Worm (Caenorhabditis elegans): ENCODE data around the gene hpo-34.

hpo-34 gene

DNA sequence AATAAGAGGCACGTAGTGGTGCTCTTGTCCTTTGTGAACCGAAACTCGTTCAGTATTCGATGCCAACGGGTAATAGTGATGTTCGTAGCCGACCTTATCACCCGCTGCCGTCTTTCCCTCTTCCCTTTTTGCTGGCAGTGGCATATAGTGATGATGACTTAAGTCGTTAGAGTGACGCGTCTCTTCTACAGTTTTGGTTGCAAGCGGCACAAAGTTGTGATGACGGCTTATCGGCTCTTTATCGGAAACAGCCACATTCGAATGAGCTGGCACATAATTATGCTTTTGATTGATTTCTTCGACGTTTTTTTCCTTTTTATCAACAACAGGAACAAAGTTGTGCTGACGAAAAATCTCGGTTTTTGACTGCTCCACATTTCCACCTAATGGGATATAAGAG, 3.5 kb downstream of the hpo-34 start:
- no peak for TF ChIP-seq lin-15B (tag; optimal IDR thresholded peaks at IDR 0.05)
- TF ChIP-seq daf-12 (tag; optimal IDR thresholded peaks at IDR 0.05) = no peak
- TF ChIP-seq nhr-12 (tag; optimal IDR thresholded peaks at IDR 0.05) = no peak
- peak; percentile 76 for TF ChIP-seq skn-1 (tag; optimal IDR thresholded peaks at IDR 0.05)
- no peak for TF ChIP-seq unc-62 (GFP tag; optimal IDR thresholded peaks at IDR 0.05)
- no peak for TF ChIP-seq nhr-76 (tag; optimal IDR thresholded peaks at IDR 0.05)
- TF ChIP-seq ama-1 (optimal IDR thresholded peaks at IDR 0.05) = no peak
- TF ChIP-seq lsy-12 (tag; optimal IDR thresholded peaks at IDR 0.05) = no peak
- peak; percentile 98 for TF ChIP-seq elt-2 (tag; optimal IDR thresholded peaks at IDR 0.05)
- no peak for TF ChIP-seq nhr-11 (tag; optimal IDR thresholded peaks at IDR 0.05)
- no peak for TF ChIP-seq mml-1 (tag; optimal IDR thresholded peaks at IDR 0.05)
- TF ChIP-seq eor-1 (tag; optimal IDR thresholded peaks at IDR 0.05) = no peak
- TF ChIP-seq ceh-82 (tag; optimal IDR thresholded peaks at IDR 0.05) = no peak
- peak; percentile 88 for TF ChIP-seq pqm-1 (tag; optimal IDR thresholded peaks at IDR 0.05)
- no peak for TF ChIP-seq nfya-1 (tag; optimal IDR thresholded peaks at IDR 0.05; ENCODE audit: insufficient read depth)
- peak; percentile 3 for TF ChIP-seq fos-1 (tag; optimal IDR thresholded peaks at IDR 0.05)
- no peak for TF ChIP-seq ceh-28 (tag; optimal IDR thresholded peaks at IDR 0.05)
- no peak for TF ChIP-seq nhr-43 (tag; optimal IDR thresholded peaks at IDR 0.05; ENCODE audit: poor library complexity, severe bottlenecking)
- TF ChIP-seq nhr-237 (tag; optimal IDR thresholded peaks at IDR 0.05) = no peak
- no peak for TF ChIP-seq mdl-1 (tag; optimal IDR thresholded peaks at IDR 0.05)
- TF ChIP-seq ztf-11 (tag; optimal IDR thresholded peaks at IDR 0.05) = no peak
- peak; percentile 23 for TF ChIP-seq pha-4 (tag; optimal IDR thresholded peaks at IDR 0.05)
- no peak for TF ChIP-seq nhr-23 (tag; optimal IDR thresholded peaks at IDR 0.05)
- peak; percentile 92 for TF ChIP-seq jun-1 (tag; optimal IDR thresholded peaks at IDR 0.05)
- no peak for TF ChIP-seq sea-2 (GFP tag; optimal IDR thresholded peaks at IDR 0.05)
- TF ChIP-seq R02D3.7 (tag; optimal IDR thresholded peaks at IDR 0.05) = no peak
- TF ChIP-seq elt-3 (tag; optimal IDR thresholded peaks at IDR 0.05) = no peak
- TF ChIP-seq fkh-10 (GFP tag; optimal IDR thresholded peaks at IDR 0.05) = no peak
- no peak for TF ChIP-seq ceh-9 (tag; optimal IDR thresholded peaks at IDR 0.05)
- TF ChIP-seq unc-39 (tag; optimal IDR thresholded peaks at IDR 0.05) = no peak

DNA sequence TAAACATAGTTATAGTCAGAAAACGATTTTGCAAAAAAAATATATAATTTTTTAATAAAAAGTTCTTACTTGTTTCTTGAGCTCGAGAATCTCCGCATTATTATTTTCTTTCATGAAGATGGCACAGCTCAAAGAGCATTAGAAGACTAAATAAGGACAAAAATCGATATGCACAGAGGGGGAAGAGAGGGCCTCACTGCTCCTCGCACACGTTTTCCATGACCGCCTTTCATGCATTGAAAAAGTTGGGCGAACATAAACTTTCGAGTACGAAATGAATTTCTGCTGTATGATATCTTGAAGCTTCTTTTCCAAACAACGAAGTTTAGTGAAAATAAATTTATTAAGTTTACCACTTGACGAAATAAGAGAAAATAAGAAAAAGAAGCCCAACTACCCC, 7.6 kb downstream of the hpo-34 start, which contains the start of gene ccdc-149:
TSS of gene ccdc-149 (minus strand) at position 221 of the 400 bp plus-strand sequence.
- TF ChIP-seq nhr-67 (tag; optimal IDR thresholded peaks at IDR 0.05) (no peak), ceh-28 (tag; optimal IDR thresholded peaks at IDR 0.05) (no peak), sea-2 (GFP tag; optimal IDR thresholded peaks at IDR 0.05) (no peak), elt-2 (tag; optimal IDR thresholded peaks at IDR 0.05) (peak; percentile 11)

DNA sequence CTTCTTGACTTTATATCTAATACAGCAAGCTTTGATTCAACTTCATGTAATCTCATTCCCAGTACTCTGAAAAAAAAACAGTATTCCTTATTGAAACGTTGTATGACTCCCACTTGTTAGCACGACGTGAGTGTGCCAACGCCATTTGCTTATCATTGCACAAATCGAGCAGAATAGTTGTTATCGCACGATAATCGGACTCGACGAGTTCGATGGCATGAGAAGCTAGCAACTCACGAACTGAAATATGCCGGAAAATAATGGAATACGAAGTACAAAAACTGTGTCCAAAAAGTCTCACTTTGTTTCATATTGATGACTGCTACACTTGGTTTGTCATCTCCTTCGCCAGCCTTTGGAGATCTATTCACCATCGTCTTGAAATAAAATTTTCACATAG, 9.3 kb downstream of the hpo-34 start:
- TF ChIP-seq nhr-77 (tag; optimal IDR thresholded peaks at IDR 0.05) (no peak), pqm-1 (tag; optimal IDR thresholded peaks at IDR 0.05) (peak; percentile 75), unc-39 (tag; optimal IDR thresholded peaks at IDR 0.05) (no peak), nhr-67 (tag; optimal IDR thresholded peaks at IDR 0.05) (no peak), ceh-16 (tag; optimal IDR thresholded peaks at IDR 0.05) (no peak), nhr-11 (tag; optimal IDR thresholded peaks at IDR 0.05) (no peak), ZK546.5 (tag; optimal IDR thresholded peaks at IDR 0.05) (no peak), elt-2 (tag; optimal IDR thresholded peaks at IDR 0.05) (peak; percentile 88)

DNA sequence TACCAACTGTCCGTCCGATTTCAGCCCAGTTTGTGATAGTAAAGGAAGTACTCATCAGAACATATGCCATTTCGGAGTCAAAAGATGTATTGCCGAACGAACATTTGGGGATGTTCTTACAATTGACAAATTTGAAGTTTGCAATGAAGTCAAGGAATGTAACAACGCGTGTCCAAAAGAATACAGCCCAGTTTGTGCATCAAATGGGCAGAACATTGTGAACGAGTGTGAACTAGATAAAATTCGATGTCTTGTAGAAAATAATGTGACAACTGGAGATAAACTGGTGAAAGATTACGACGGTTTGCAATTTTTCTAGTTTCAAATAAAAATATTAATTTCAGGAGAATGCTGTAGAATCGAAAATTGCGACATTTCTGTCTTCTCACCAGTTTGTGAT, 11.0 kb downstream of the hpo-34 start:
- TF ChIP-seq ZK546.5 (tag; optimal IDR thresholded peaks at IDR 0.05) = no peak
- TF ChIP-seq nhr-11 (tag; optimal IDR thresholded peaks at IDR 0.05) = no peak
- no peak for TF ChIP-seq lin-39 (tag; optimal IDR thresholded peaks at IDR 0.05)
- no peak for TF ChIP-seq nhr-76 (tag; optimal IDR thresholded peaks at IDR 0.05)

DNA sequence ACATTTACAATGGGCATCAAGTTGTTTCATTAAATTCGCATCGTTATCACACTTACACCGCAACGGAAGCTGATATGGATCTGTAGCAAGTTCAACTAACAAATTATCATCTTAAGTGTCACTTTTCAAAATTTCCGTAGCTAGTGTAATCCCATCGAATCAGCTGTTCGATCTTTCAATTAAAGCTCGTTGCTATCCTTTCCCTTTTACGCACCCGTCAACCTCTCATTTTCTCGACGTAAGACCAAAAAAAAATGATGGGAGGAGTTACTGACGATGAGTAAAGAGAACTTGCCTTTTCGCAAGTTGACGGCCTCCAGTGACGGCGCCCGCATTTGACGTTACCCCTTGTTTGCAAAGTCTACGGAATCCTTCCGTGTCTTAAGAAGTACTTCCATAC, 16.9 kb downstream of the hpo-34 start, which contains the start of gene F29G6.1:
TSS of gene F29G6.1 (plus strand) at position 301 of the 400 bp plus-strand sequence.
- TF ChIP-seq egl-27 (tag; optimal IDR thresholded peaks at IDR 0.05) (no peak), skn-1 (tag; optimal IDR thresholded peaks at IDR 0.05) (no peak), nhr-25 (tag; optimal IDR thresholded peaks at IDR 0.05) (peak; percentile 21), unc-39 (tag; optimal IDR thresholded peaks at IDR 0.05) (no peak), elt-1 (tag; optimal IDR thresholded peaks at IDR 0.05) (no peak), nhr-76 (tag; optimal IDR thresholded peaks at IDR 0.05) (no peak), sea-2 (GFP tag; optimal IDR thresholded peaks at IDR 0.05) (no peak), fos-1 (tag; optimal IDR thresholded peaks at IDR 0.05) (no peak)

Measured in whole organism, L3 larva.